Fruit fly (Drosophila melanogaster): ENCODE data around the gene Cyp18a1.

- TF ChIP-seq kay (GFP tag; ENCODE audit: borderline replicate concordance) = no peak
- no peak for TF ChIP-seq Mnt (GFP tag; optimal IDR thresholded peaks at IDR 0.05)
- TF ChIP-seq CG1620 (GFP tag; optimal IDR thresholded peaks at IDR 0.05) = no peak
- no peak for TF ChIP-seq toe (GFP tag; optimal IDR thresholded peaks at IDR 0.05)
- no peak for TF ChIP-seq pad (GFP tag; optimal IDR thresholded peaks at IDR 0.05)
- no peak for TF ChIP-seq CG12768 (GFP tag; optimal IDR thresholded peaks at IDR 0.05)
- no peak for TF ChIP-seq ovo (GFP tag; optimal IDR thresholded peaks at IDR 0.05)
- no peak for TF ChIP-seq bab1 (GFP tag; optimal IDR thresholded peaks at IDR 0.05)
- no peak for TF ChIP-seq CG7101 (tag; optimal IDR thresholded peaks at IDR 0.05)
- no peak for TF ChIP-seq tj (GFP tag; optimal IDR thresholded peaks at IDR 0.05)
- TF ChIP-seq CG14711 (tag; optimal IDR thresholded peaks at IDR 0.05) = no peak
These were observed 35.8 kb downstream of the Cyp18a1 start, which contains the start of gene CG6659 for dm6 chrX:18657012-18657411.

All from whole organism, adult.